Worm (Caenorhabditis elegans): Measurements from ENCODE around the gene F15E6.3.

F15E6.3 gene

ce11 chrIV:4318056-4318455 lies 23.4 kb downstream of the F15E6.3 start:
- TF ChIP-seq nhr-129 (tag; optimal IDR thresholded peaks at IDR 0.05), result no peak
- no peak for TF ChIP-seq alr-1 (tag; optimal IDR thresholded peaks at IDR 0.05)
- TF ChIP-seq sma-9 (GFP tag; optimal IDR thresholded peaks at IDR 0.05), result no peak
- TF ChIP-seq sma-9 (tag; optimal IDR thresholded peaks at IDR 0.05), result no peak

- TF ChIP-seq ama-1 (optimal IDR thresholded peaks at IDR 0.05) (no peak), ztf-1 (GFP tag; conservative IDR thresholded peaks at IDR 0.05) (no peak), nhr-6 (tag; optimal IDR thresholded peaks at IDR 0.05) (no peak), ceh-82 (tag; optimal IDR thresholded peaks at IDR 0.05) (no peak), lsy-2 (tag; optimal IDR thresholded peaks at IDR 0.05) (no peak), elt-3 (tag; optimal IDR thresholded peaks at IDR 0.05) (no peak), blmp-1 (tag; optimal IDR thresholded peaks at IDR 0.05; ENCODE audit: insufficient read depth) (no peak), unc-39 (tag; optimal IDR thresholded peaks at IDR 0.05) (no peak), gmeb-1 (tag; optimal IDR thresholded peaks at IDR 0.05) (no peak), nhr-23 (tag; optimal IDR thresholded peaks at IDR 0.05) (no peak), skn-1 (tag; optimal IDR thresholded peaks at IDR 0.05) (no peak), aly-2 (tag; optimal IDR thresholded peaks at IDR 0.05) (no peak), nhr-12 (tag; optimal IDR thresholded peaks at IDR 0.05) (no peak), nhr-77 (tag; optimal IDR thresholded peaks at IDR 0.05) (no peak), nhr-237 (tag; optimal IDR thresholded peaks at IDR 0.05) (no peak), sma-3 (GFP tag; optimal IDR thresholded peaks at IDR 0.05) (no peak), fos-1 (tag; optimal IDR thresholded peaks at IDR 0.05) (no peak), ZK546.5 (tag; optimal IDR thresholded peaks at IDR 0.05) (no peak), peb-1 (tag; optimal IDR thresholded peaks at IDR 0.05) (no peak)
These were observed 24.8 kb downstream of the F15E6.3 start for ce11 chrIV:4319473-4319872.

ce11 chrIV:4326445-4326844 lies 31.8 kb downstream of the F15E6.3 start, which contains the start of gene trpl-2:
Gene trpl-2 (plus strand): TSS chrIV:4326654.
- TF ChIP-seq sma-3 (GFP tag; optimal IDR thresholded peaks at IDR 0.05) (no peak), nhr-21 (tag; optimal IDR thresholded peaks at IDR 0.05) (no peak), fos-1 (tag; optimal IDR thresholded peaks at IDR 0.05) (peak; percentile 75), Y55F3AM.14 (GFP tag; optimal IDR thresholded peaks at IDR 0.05) (no peak), mdl-1 (tag; optimal IDR thresholded peaks at IDR 0.05) (no peak), ceh-82 (tag; optimal IDR thresholded peaks at IDR 0.05) (no peak), ztf-1 (GFP tag; conservative IDR thresholded peaks at IDR 0.05) (no peak)

- TF ChIP-seq crh-2 (tag; optimal IDR thresholded peaks at IDR 0.05) (no peak), skn-1 (tag; optimal IDR thresholded peaks at IDR 0.05) (no peak), lin-13 (GFP tag; optimal IDR thresholded peaks at IDR 0.05) (no peak), nhr-25 (tag; optimal IDR thresholded peaks at IDR 0.05) (no peak), C34F6.9 (tag; optimal IDR thresholded peaks at IDR 0.05) (no peak), unc-39 (tag; optimal IDR thresholded peaks at IDR 0.05) (no peak), zag-1 (tag; optimal IDR thresholded peaks at IDR 0.05) (no peak)
These were observed 41.6 kb downstream of the F15E6.3 start, which contains the start of the genes W03B1.3 and oac-51 for ce11 chrIV:4336139-4336851. Gene W03B1.3 (minus strand): TSS chrIV:4336239. Gene oac-51 (plus strand): TSS chrIV:4336801.

- peak; percentile 62 for TF ChIP-seq sma-9 (GFP tag; optimal IDR thresholded peaks at IDR 0.05)
- no peak for TF ChIP-seq sma-9 (tag; optimal IDR thresholded peaks at IDR 0.05)
- TF ChIP-seq lin-39 (tag; optimal IDR thresholded peaks at IDR 0.05), result no peak
- TF ChIP-seq nhr-21 (tag; optimal IDR thresholded peaks at IDR 0.05), result no peak
- peak; percentile 23 for TF ChIP-seq ceh-16 (tag; optimal IDR thresholded peaks at IDR 0.05)
- no peak for TF ChIP-seq snpc-4 (tag; optimal IDR thresholded peaks at IDR 0.05)
- no peak for TF ChIP-seq mab-5 (tag; optimal IDR thresholded peaks at IDR 0.05)
- no peak for TF ChIP-seq nhr-6 (tag; optimal IDR thresholded peaks at IDR 0.05)
- no peak for TF ChIP-seq lin-13 (GFP tag; optimal IDR thresholded peaks at IDR 0.05)
- TF ChIP-seq blmp-1 (tag; optimal IDR thresholded peaks at IDR 0.05; ENCODE audit: insufficient read depth), result no peak
- TF ChIP-seq nhr-237 (tag; optimal IDR thresholded peaks at IDR 0.05), result no peak
- peak; percentile 76 for TF ChIP-seq elt-1 (tag; optimal IDR thresholded peaks at IDR 0.05)
- TF ChIP-seq nhr-23 (tag; optimal IDR thresholded peaks at IDR 0.05), result peak; percentile 55
These were observed 43.5 kb downstream of the F15E6.3 start for ce11 chrIV:4338217-4338616.

All from whole organism, L2 larva.